Worm (Caenorhabditis elegans): ENCODE measurements around the gene hrpl-1.

hrpl-1 gene

ce11 chrII:6860043-6860442 is 38.5 kb upstream of the hrpl-1 start:
- TF ChIP-seq mep-1 (tag; optimal IDR thresholded peaks at IDR 0.05) (no peak), lin-15B (tag; optimal IDR thresholded peaks at IDR 0.05) (no peak), lim-7 (GFP tag; IDR thresholded peaks at IDR 0.05) (no peak), nhr-111 (GFP tag; optimal IDR thresholded peaks at IDR 0.05) (no peak), duxl-1 (tag; optimal IDR thresholded peaks at IDR 0.05; ENCODE audit: poor library complexity) (no peak), D1046.2 (GFP tag; IDR thresholded peaks at IDR 0.05) (no peak), vab-7 (GFP tag; IDR thresholded peaks at IDR 0.05) (no peak), F49E8.2 (tag; optimal IDR thresholded peaks at IDR 0.05; ENCODE audit: borderline replicate concordance) (no peak), unc-39 (tag; optimal IDR thresholded peaks at IDR 0.05) (no peak), hlh-11 (tag; optimal IDR thresholded peaks at IDR 0.05) (no peak), lir-3 (tag; optimal IDR thresholded peaks at IDR 0.05) (no peak), hlh-30 (tag; optimal IDR thresholded peaks at IDR 0.05; ENCODE audit: insufficient read depth) (no peak)

ce11 chrII:6863652-6864051 is 34.9 kb upstream of the hrpl-1 start, which contains the start of gene aff-1:
Gene aff-1 (minus strand): TSS chrII:6863752.
- TF ChIP-seq egl-43 (GFP tag; IDR thresholded peaks at IDR 0.05): no peak
- no peak for TF ChIP-seq lin-38 (GFP tag; IDR thresholded peaks at IDR 0.05)
- no peak for TF ChIP-seq nhr-11 (tag; optimal IDR thresholded peaks at IDR 0.05)
- TF ChIP-seq F37D6.2 (tag; optimal IDR thresholded peaks at IDR 0.05): no peak
- no peak for TF ChIP-seq Y75B8A.6 (GFP tag; IDR thresholded peaks at IDR 0.05)
- TF ChIP-seq arid-1 (GFP tag; conservative IDR thresholded peaks at IDR 0.05): no peak
- no peak for TF ChIP-seq daf-19 (GFP tag; conservative IDR thresholded peaks at IDR 0.05)
- no peak for TF ChIP-seq hlh-30 (tag; optimal IDR thresholded peaks at IDR 0.05; ENCODE audit: insufficient read depth)
- no peak for TF ChIP-seq hlh-11 (tag; optimal IDR thresholded peaks at IDR 0.05)
- TF ChIP-seq mxl-2 (GFP tag; conservative IDR thresholded peaks at IDR 0.05): no peak
- TF ChIP-seq ctbp-1 (GFP tag; IDR thresholded peaks at IDR 0.05): no peak
- no peak for TF ChIP-seq nhr-48 (tag; optimal IDR thresholded peaks at IDR 0.05)
- no peak for TF ChIP-seq D1046.2 (GFP tag; IDR thresholded peaks at IDR 0.05)
- TF ChIP-seq gei-8 (GFP tag; optimal IDR thresholded peaks at IDR 0.05): no peak
- no peak for TF ChIP-seq aha-1 (tag)
- TF ChIP-seq lin-1 (GFP tag; IDR thresholded peaks at IDR 0.05): no peak
- no peak for TF ChIP-seq attf-4 (tag; optimal IDR thresholded peaks at IDR 0.05)

ce11 chrII:6870803-6871202 is 27.7 kb upstream of the hrpl-1 start, which contains the start of gene clhm-1:
Gene clhm-1 (minus strand): TSS chrII:6871009.
- TF ChIP-seq fos-1 (tag; optimal IDR thresholded peaks at IDR 0.05): no peak
- no peak for TF ChIP-seq F37D6.2 (tag; optimal IDR thresholded peaks at IDR 0.05)
- TF ChIP-seq daf-16 (GFP tag; optimal IDR thresholded peaks at IDR 0.05): peak in 1 of 2 experiments; percentile 21
- TF ChIP-seq daf-16 (tag; optimal IDR thresholded peaks at IDR 0.05): no peak

- TF ChIP-seq lin-15B (tag; optimal IDR thresholded peaks at IDR 0.05) (no peak), sdz-12 (GFP tag; optimal IDR thresholded peaks at IDR 0.05) (no peak), aly-2 (tag; optimal IDR thresholded peaks at IDR 0.05) (no peak), ZK337.2 (GFP tag; IDR thresholded peaks at IDR 0.05) (no peak), rbr-2 (tag; optimal IDR thresholded peaks at IDR 0.05) (no peak)
Measured at ce11 chrII:6872493-6872892, 26.0 kb upstream of the hrpl-1 start, which contains the start of gene C44B7.5. Gene C44B7.5 (minus strand): TSS chrII:6872593.

- TF ChIP-seq egl-27 (tag; optimal IDR thresholded peaks at IDR 0.05): no peak
- TF ChIP-seq pha-4 (GFP tag; IDR thresholded peaks at IDR 0.05): no peak
- no peak for TF ChIP-seq pha-4 (tag; optimal IDR thresholded peaks at IDR 0.05)
- no peak for TF ChIP-seq nhr-77 (tag; optimal IDR thresholded peaks at IDR 0.05)
- TF ChIP-seq unc-130 (GFP tag; optimal IDR thresholded peaks at IDR 0.05): no peak
- TF ChIP-seq spr-1 (tag; optimal IDR thresholded peaks at IDR 0.05): no peak
- no peak for TF ChIP-seq lin-1 (GFP tag; IDR thresholded peaks at IDR 0.05)
- no peak for TF ChIP-seq lin-29 (GFP tag; IDR thresholded peaks at IDR 0.05)
- no peak for TF ChIP-seq daf-19 (GFP tag; conservative IDR thresholded peaks at IDR 0.05)
- TF ChIP-seq T26A8.4 (GFP tag; IDR thresholded peaks at IDR 0.05): no peak
- no peak for TF ChIP-seq Y48G9A.11 (GFP tag; IDR thresholded peaks at IDR 0.05)
- no peak for TF ChIP-seq ZK337.2 (GFP tag; IDR thresholded peaks at IDR 0.05)
Measured at ce11 chrII:6876957-6877356, 21.6 kb upstream of the hrpl-1 start, which contains the start of gene slc-36.5. Gene slc-36.5 (minus strand): TSS chrII:6877057.
